Fruit fly (Drosophila melanogaster) whole organism, prepupa: ENCODE results near the gene CG42571.

ENCODE experiments used
- Blimp-1 ChIP-seq: fragments of 200-800 bp; sonication (Bioruptor generic); optimal IDR thresholded peaks from 3 replicates; lab custom pipeline; 2017; ENCODE audit warnings: missing biosample characterization, missing genetic modification characterization, mild to moderate bottlenecking, moderate library complexity, missing genetic modification reagents
- CG10631 ChIP-seq: fragments of 200-800 bp; sonication (Bioruptor generic); optimal IDR thresholded peaks from 2 replicates; lab custom pipeline; 2016; ENCODE audit warnings: missing biosample characterization, missing genetic modification characterization
- CG11294 ChIP-seq: fragments of 200-800 bp; sonication (Bioruptor generic); IDR thresholded peaks from 2 replicates; pipeline ENCODE4 v1.3.6; 2022; ENCODE audit warnings: missing biosample characterization, missing genetic modification characterization
- CG11902 ChIP-seq: fragments of 200-800 bp; sonication (Bioruptor generic); optimal IDR thresholded peaks from 3 replicates; lab custom pipeline; 2016; ENCODE audit warnings: missing biosample characterization, missing genetic modification characterization
- CG15336 ChIP-seq: fragments of 200-800 bp; sonication (Bioruptor generic); IDR thresholded peaks from 2 replicates; pipeline ENCODE4 v1.3.6; 2022; ENCODE audit warnings: missing biosample characterization, missing genetic modification characterization
- CG1621 ChIP-seq: fragments of 200-800 bp; sonication (Bioruptor generic); optimal IDR thresholded peaks from 3 replicates; lab custom pipeline; 2018; ENCODE audit warnings: missing biosample characterization, mild to moderate bottlenecking, missing genetic modification characterization
- CG31627 ChIP-seq: fragments of 200-800 bp; sonication (Bioruptor generic); optimal IDR thresholded peaks from 3 replicates; lab custom pipeline; 2016; ENCODE audit warnings: missing biosample characterization, missing genetic modification characterization
- CG34406 ChIP-seq: fragments of 200-800 bp; sonication (Bioruptor generic); optimal IDR thresholded peaks from 3 replicates; lab custom pipeline; 2016; ENCODE audit warnings: missing biosample characterization, missing genetic modification characterization
- CG3919 ChIP-seq: fragments of 200-800 bp; sonication (Bioruptor generic); optimal IDR thresholded peaks from 3 replicates; lab custom pipeline; 2016; ENCODE audit warnings: missing biosample characterization, missing genetic modification characterization
- CG6163 ChIP-seq: fragments of 200-800 bp; sonication (Bioruptor generic); IDR thresholded peaks from 3 replicates; pipeline ENCODE4 v1.3.6; 2022; ENCODE audit warnings: missing biosample characterization, missing genetic modification characterization
- CG6276 ChIP-seq: fragments of 200-800 bp; sonication (Bioruptor generic); optimal IDR thresholded peaks from 2 replicates; lab custom pipeline; 2017; ENCODE audit warnings: missing biosample characterization, mild to moderate bottlenecking, missing genetic modification characterization
- CG6792 ChIP-seq: fragments of 200-800 bp; sonication (Bioruptor generic); optimal IDR thresholded peaks from 3 replicates; lab custom pipeline; 2016; ENCODE audit warnings: missing biosample characterization, missing genetic modification characterization
- CG6808 ChIP-seq: fragments of 200-800 bp; sonication (Bioruptor generic); optimal IDR thresholded peaks from 3 replicates; lab custom pipeline; 2017; ENCODE audit warnings: missing biosample characterization, missing genetic modification characterization, mild to moderate bottlenecking, moderate library complexity, missing genetic modification reagents
- CG6854 ChIP-seq: fragments of 200-800 bp; sonication (Bioruptor generic); optimal IDR thresholded peaks from 2 replicates; lab custom pipeline; 2017; ENCODE audit warnings: missing biosample characterization, mild to moderate bottlenecking, missing genetic modification characterization
- CG7368 ChIP-seq: fragments of 200-800 bp; sonication (Bioruptor generic); optimal IDR thresholded peaks from 3 replicates; lab custom pipeline; 2016; ENCODE audit warnings: missing biosample characterization, missing genetic modification characterization
- CG8119 ChIP-seq: fragments of 200-800 bp; sonication (Bioruptor generic); IDR thresholded peaks from 3 replicates; pipeline ENCODE4 v1.3.6; 2022; ENCODE audit warnings: missing biosample characterization, missing genetic modification characterization
- CG8319 ChIP-seq: fragments of 200-800 bp; sonication (Bioruptor generic); optimal IDR thresholded peaks from 3 replicates; lab custom pipeline; 2016; ENCODE audit warnings: missing biosample characterization, missing genetic modification characterization
- CG8632 ChIP-seq: fragments of 200-800 bp; sonication (Bioruptor generic); optimal IDR thresholded peaks from 3 replicates; lab custom pipeline; 2016; ENCODE audit warnings: missing biosample characterization, missing genetic modification characterization
- Eip75B ChIP-seq: fragments of 200-800 bp; sonication (Bioruptor generic); optimal IDR thresholded peaks from 3 replicates; lab custom pipeline; 2016; ENCODE audit warnings: missing biosample characterization, missing genetic modification characterization
- Eip78C ChIP-seq: fragments of 200-800 bp; sonication (Bioruptor generic); peaks from one replicate; lab custom pipeline; 2016; ENCODE audit warnings: missing biosample characterization, missing genetic modification characterization
- Eip93F ChIP-seq: fragments of 200-800 bp; sonication (Bioruptor generic); optimal IDR thresholded peaks from 2 replicates; lab custom pipeline; 2016; ENCODE audit warnings: missing biosample characterization, mild to moderate bottlenecking, missing genetic modification characterization
- Gug ChIP-seq: fragments of 200-800 bp; sonication (Bioruptor generic); IDR thresholded peaks from 2 replicates; pipeline ENCODE4 v1.3.6; 2022; ENCODE audit warnings: missing biosample characterization, missing genetic modification characterization
- Hr38 ChIP-seq: sonication (Bioruptor generic); optimal IDR thresholded peaks from 2 replicates; lab custom pipeline; 2016; ENCODE audit warnings: missing biosample characterization, missing genetic modification characterization
- Hr39 ChIP-seq: fragments of 200-800 bp; sonication (Bioruptor generic); optimal IDR thresholded peaks from 2 replicates; lab custom pipeline; 2016; ENCODE audit warnings: missing biosample characterization, missing genetic modification characterization
- Hr4 ChIP-seq: fragments of 200-800 bp; sonication (Bioruptor generic); optimal IDR thresholded peaks from 3 replicates; lab custom pipeline; 2016; ENCODE audit warnings: missing biosample characterization, missing genetic modification characterization
- OdsH ChIP-seq: fragments of 200-800 bp; sonication (Bioruptor generic); optimal IDR thresholded peaks from 3 replicates; lab custom pipeline; 2016; ENCODE audit warnings: missing biosample characterization, missing genetic modification characterization
- Smox ChIP-seq: fragments of 200-800 bp; sonication (Bioruptor generic); optimal IDR thresholded peaks from 3 replicates; lab custom pipeline; 2016; ENCODE audit warnings: missing biosample characterization, missing genetic modification characterization
- Sox14 ChIP-seq: fragments of 200-800 bp; sonication (Bioruptor generic); optimal IDR thresholded peaks from 3 replicates; lab custom pipeline; 2016; ENCODE audit warnings: missing biosample characterization, missing genetic modification characterization
- Sox15 ChIP-seq: fragments of 200-800 bp; sonication (Bioruptor generic); optimal IDR thresholded peaks from 3 replicates; lab custom pipeline; 2016; ENCODE audit warnings: missing biosample characterization, missing genetic modification characterization
- achi ChIP-seq: fragments of 200-800 bp; sonication (Bioruptor generic); optimal IDR thresholded peaks from 3 replicates; lab custom pipeline; 2016; ENCODE audit warnings: missing biosample characterization, missing genetic modification characterization
- cyc ChIP-seq: fragments of 200-800 bp; sonication (Bioruptor generic); optimal IDR thresholded peaks from 3 replicates; lab custom pipeline; 2016; ENCODE audit warnings: missing biosample characterization, missing genetic modification characterization
- eg ChIP-seq: fragments of 200-800 bp; sonication (Bioruptor generic); IDR thresholded peaks from 3 replicates; pipeline ENCODE4 v1.3.6; 2022; ENCODE audit warnings: missing biosample characterization, missing genetic modification characterization
- esn ChIP-seq: fragments of 200-800 bp; sonication (Bioruptor generic); optimal IDR thresholded peaks from 2 replicates; lab custom pipeline; 2016; ENCODE audit warnings: missing biosample characterization, mild to moderate bottlenecking, missing genetic modification characterization, moderate library complexity
- fd59A ChIP-seq: fragments of 200-800 bp; sonication (Bioruptor generic); optimal IDR thresholded peaks from 2 replicates; lab custom pipeline; 2017; ENCODE audit warnings: missing biosample characterization, mild to moderate bottlenecking, missing genetic modification characterization, missing genetic modification reagents
- fd85E ChIP-seq: fragments of 200-800 bp; sonication (Bioruptor generic); optimal IDR thresholded peaks from 3 replicates; lab custom pipeline; 2016; ENCODE audit warnings: missing biosample characterization, missing genetic modification characterization
- fkh ChIP-seq: fragments of 200-800 bp; sonication (Bioruptor generic); optimal IDR thresholded peaks from 3 replicates; lab custom pipeline; 2017; ENCODE audit warnings: missing biosample characterization, mild to moderate bottlenecking, missing genetic modification characterization, moderate library complexity
- net ChIP-seq: fragments of 200-800 bp; sonication (Bioruptor generic); optimal IDR thresholded peaks from 3 replicates; lab custom pipeline; 2016; ENCODE audit warnings: missing biosample characterization, missing genetic modification characterization
- pdm3 ChIP-seq: fragments of 200-800 bp; sonication (Bioruptor generic); optimal IDR thresholded peaks from 3 replicates; lab custom pipeline; 2016; ENCODE audit warnings: missing biosample characterization, missing genetic modification characterization
- svp ChIP-seq: fragments of 200-800 bp; sonication (Bioruptor generic); peaks from one replicate; lab custom pipeline; 2016; ENCODE audit warnings: missing biosample characterization, missing genetic modification characterization
- topi ChIP-seq: fragments of 200-800 bp; sonication (Bioruptor generic); optimal IDR thresholded peaks from 3 replicates; lab custom pipeline; 2016; ENCODE audit warnings: missing biosample characterization, missing genetic modification characterization
- vri ChIP-seq: fragments of 200-800 bp; sonication (Bioruptor generic); optimal IDR thresholded peaks from 3 replicates; lab custom pipeline; 2016; ENCODE audit warnings: missing biosample characterization, mild to moderate bottlenecking, missing genetic modification characterization

The CG42571 gene

DNA sequence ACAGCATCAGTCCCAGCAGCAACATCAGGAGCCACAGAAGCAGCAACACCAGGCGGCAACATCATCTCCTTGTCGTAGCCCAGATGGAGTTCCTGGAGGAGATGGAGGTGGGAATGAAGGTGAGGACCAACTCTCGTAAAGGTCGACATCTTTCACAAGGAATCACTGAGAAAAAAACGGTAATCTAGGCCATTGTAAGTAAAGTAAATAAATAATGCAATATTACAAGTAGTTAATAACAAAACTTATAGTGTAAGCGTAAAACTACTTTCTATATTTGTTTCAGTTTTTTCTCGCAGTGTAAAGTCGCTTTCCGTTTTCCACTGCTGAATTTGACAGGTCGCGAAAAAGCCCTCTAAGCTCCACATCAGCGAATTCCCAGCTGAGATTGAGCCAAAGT is 36.5 kb downstream of the CG42571 start (continued):
- TF ChIP-seq CG8119 (GFP tag; lab: Robert Waterston, UW) (peak; percentile 29; the same call in 1 of the 3 replicates), CG3919 (GFP tag; lab: Kevin White, UChicago) (peak; percentile 17), eg (GFP tag; lab: Robert Waterston, UW) (no peak), CG34406 (peak; percentile 3), OdsH (GFP tag; lab: Kevin White, UChicago) (no peak), Hr4 (no peak), CG11902 (GFP tag; lab: Kevin White, UChicago) (no peak), Eip78C (GFP tag; lab: Kevin White, UChicago) (peak; percentile 49), svp (GFP tag; lab: Kevin White, UChicago) (peak; percentile 20), fd59A (no peak), achi (GFP tag; lab: Kevin White, UChicago) (no peak), CG8319 (GFP tag; lab: Kevin White, UChicago) (no peak), CG6808 (GFP tag; lab: Kevin White, UChicago) (no peak), Gug (GFP tag; lab: Robert Waterston, UW) (no peak), Blimp-1 (GFP tag; lab: Kevin White, UChicago) (no peak), fkh (no peak), Smox (GFP tag; lab: Kevin White, UChicago) (no peak), esn (GFP tag; lab: Kevin White, UChicago) (no peak), Sox14 (GFP tag; lab: Kevin White, UChicago) (no peak), Sox15 (no peak)

DNA sequence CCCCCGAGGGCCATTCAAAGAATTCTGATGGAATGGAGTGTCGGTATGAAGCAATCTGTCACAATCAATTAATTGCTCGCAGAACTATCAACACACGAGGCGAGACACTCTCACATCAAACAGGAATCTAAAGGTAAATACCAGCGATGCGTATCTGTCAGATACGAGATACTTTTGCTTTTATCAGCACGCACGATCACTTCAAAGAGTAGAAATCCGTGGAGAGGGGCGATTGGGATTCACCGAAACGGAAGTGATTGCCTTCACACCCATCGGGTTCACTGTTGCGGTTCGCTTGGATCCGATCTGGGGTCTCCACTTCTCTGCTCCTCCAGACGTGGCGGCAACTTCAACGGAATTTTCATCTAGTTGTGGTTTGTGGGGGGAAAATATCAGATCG is 38.9 kb downstream of the CG42571 start:
- TF ChIP-seq fkh (peak; percentile 36), Hr38 (no peak)
- TF ChIP-seq, all 60 proteins: peak for 1

DNA sequence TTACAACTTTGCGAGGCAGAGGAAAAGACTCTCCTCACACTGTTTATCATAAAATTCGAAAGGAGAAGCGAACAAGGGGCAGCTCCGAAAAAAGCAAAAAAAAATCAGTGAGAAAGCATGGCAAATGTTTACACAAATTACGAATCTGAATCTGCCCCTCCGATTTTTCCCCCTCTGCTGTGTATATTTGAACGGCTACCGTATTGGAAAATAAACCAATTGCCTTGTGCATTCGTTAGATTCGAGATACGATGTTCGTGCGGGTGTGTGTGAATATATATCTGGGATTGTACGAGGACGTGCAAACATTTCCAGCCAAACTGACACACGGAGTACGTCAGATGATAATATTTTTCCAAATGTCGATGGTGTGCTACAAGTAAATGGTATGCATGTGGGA is 41.6 kb downstream of the CG42571 start:
- no peak for TF ChIP-seq CG8632 (GFP tag; lab: Kevin White, UChicago)
- TF ChIP-seq fkh, result peak; percentile 65
- TF ChIP-seq CG7368, result no peak

DNA sequence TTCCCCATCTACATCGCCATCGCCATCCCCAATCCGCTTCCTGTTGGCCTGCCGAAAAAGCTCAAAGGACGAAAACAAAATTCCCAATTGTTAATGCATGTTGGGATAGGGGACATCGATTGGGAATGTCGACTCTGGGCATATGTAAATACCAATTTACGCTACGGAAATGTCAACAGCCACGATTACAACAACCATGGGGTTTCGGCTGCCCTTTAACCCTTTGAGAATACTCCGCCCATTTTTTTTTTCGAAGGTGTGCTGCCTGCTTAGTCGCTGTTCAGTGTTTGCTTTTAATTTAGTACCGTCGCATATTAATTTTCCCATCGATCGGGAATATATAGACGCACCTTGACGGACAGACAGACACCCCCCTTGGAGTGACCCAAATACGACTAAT is 42.4 kb downstream of the CG42571 start:
- TF ChIP-seq Eip78C (GFP tag; lab: Kevin White, UChicago), result no peak
- TF ChIP-seq fkh, result peak; percentile 6

DNA sequence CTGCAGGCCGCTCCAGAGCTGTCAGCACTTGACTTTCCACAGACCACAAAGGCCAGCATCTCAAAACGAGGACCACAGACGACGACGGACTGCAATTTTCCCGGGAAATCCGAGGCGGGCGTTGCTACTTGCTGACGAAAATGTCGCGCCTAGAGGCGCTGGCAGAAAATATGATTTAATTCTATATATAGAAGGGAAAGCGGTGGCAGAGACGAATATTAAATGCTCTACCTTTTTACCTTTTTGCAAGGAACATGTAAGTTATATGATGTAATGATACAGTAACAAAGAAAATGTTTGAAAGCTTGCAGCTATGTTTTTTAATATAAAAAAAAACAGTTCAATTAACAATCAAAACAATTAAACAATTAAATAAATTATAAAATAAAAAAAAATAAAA is 44.2 kb downstream of the CG42571 start:
- peak; percentile 43 for TF ChIP-seq svp (GFP tag; lab: Kevin White, UChicago)
- TF ChIP-seq CG6276 (GFP tag; lab: Kevin White, UChicago), result no peak
- 0 out of 3 replicates have a peak, but pooled peaks have one; percentile 9 for TF ChIP-seq CG6163 (GFP tag; lab: Robert Waterston, UW)
- no peak for TF ChIP-seq vri (GFP tag; lab: Kevin White, UChicago)
- no peak for TF ChIP-seq Gug (GFP tag; lab: Robert Waterston, UW)

DNA sequence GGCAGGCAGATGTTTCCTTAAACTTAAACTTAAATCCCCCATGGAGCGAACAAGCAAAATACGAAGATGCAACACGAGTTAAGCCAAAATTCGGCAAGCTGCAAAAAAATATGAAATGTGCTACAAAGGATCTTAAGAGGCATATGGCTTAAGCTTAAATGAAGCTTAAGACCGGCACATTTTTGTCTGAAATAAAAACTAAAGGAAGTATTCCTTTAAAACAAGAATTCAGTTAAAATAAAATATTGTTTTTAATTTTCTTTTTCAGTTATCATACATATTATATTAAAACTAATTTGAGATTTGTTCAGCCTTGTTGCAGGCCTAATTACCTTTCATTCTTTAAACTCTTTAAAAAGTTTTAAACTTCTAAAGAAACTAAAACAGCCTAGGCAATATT is 45.7 kb downstream of the CG42571 start:
- TF ChIP-seq CG8119 (GFP tag; lab: Robert Waterston, UW), result no peak
- no peak for TF ChIP-seq Eip93F (GFP tag; lab: Kevin White, UChicago)
- TF ChIP-seq CG10631, result no peak
- TF ChIP-seq Eip75B (GFP tag; lab: Kevin White, UChicago), result no peak
- TF ChIP-seq Hr4, result no peak
- TF ChIP-seq svp (GFP tag; lab: Kevin White, UChicago), result peak; percentile 49
- no peak for TF ChIP-seq Sox14 (GFP tag; lab: Kevin White, UChicago)
- no peak for TF ChIP-seq Hr38
- TF ChIP-seq Eip78C (GFP tag; lab: Kevin White, UChicago), result peak; percentile 63
- TF ChIP-seq CG11294, result no peak
- TF ChIP-seq CG15336, result no peak
- no peak for TF ChIP-seq CG3919 (GFP tag; lab: Kevin White, UChicago)
- peak; percentile 20 for TF ChIP-seq cyc (GFP tag; lab: Kevin White, UChicago)
- no peak for TF ChIP-seq eg (GFP tag; lab: Robert Waterston, UW)
- peak; percentile 25 for TF ChIP-seq topi (GFP tag; lab: Kevin White, UChicago)
- TF ChIP-seq CG6792 (GFP tag; lab: Kevin White, UChicago), result no peak
- TF ChIP-seq Blimp-1 (GFP tag; lab: Kevin White, UChicago), result peak; percentile 15
- TF ChIP-seq CG6163 (GFP tag; lab: Robert Waterston, UW), result no peak
- no peak for TF ChIP-seq pdm3
- TF ChIP-seq CG34406, result no peak
- no peak for TF ChIP-seq OdsH (GFP tag; lab: Kevin White, UChicago)
- no peak for TF ChIP-seq CG11902 (GFP tag; lab: Kevin White, UChicago)
- TF ChIP-seq esn (GFP tag; lab: Kevin White, UChicago), result peak; percentile 60
- no peak for TF ChIP-seq CG6808 (GFP tag; lab: Kevin White, UChicago)
- no peak for TF ChIP-seq Gug (GFP tag; lab: Robert Waterston, UW)
- TF ChIP-seq net, result no peak
- TF ChIP-seq Hr39 (GFP tag; lab: Kevin White, UChicago), result no peak
- no peak for TF ChIP-seq CG1621 (tag; lab: Kevin White, UChicago)
- no peak for TF ChIP-seq CG7368
- no peak for TF ChIP-seq CG6854 (GFP tag; lab: Kevin White, UChicago)
- TF ChIP-seq fd85E (GFP tag; lab: Kevin White, UChicago), result no peak
- peak; percentile 4 for TF ChIP-seq CG31627 (GFP tag; lab: Kevin White, UChicago)
